Fruit fly (Drosophila melanogaster) whole organism, adult: ENCODE data around the gene CG11593.

Experiments
- CG12768 ChIP-seq: fragments of 200-800 bp; sonication (Bioruptor generic); optimal IDR thresholded peaks from 2 replicates; lab custom pipeline; 2017; ENCODE audit warnings: missing biosample characterization, missing genetic modification characterization, mild to moderate bottlenecking, moderate library complexity, missing genetic modification reagents
- CG5204 ChIP-seq: fragments of 200-800 bp; sonication (Bioruptor generic); optimal IDR thresholded peaks from 2 replicates; lab custom pipeline; 2016; ENCODE audit warnings: missing biosample characterization, missing genetic modification characterization
- Clk ChIP-seq: fragments of 200-800 bp; sonication (Bioruptor generic); optimal IDR thresholded peaks from 2 replicates; lab custom pipeline; 2017; ENCODE audit warnings: missing biosample characterization, missing genetic modification characterization
- Hr96 ChIP-seq: fragments of 200-800 bp; sonication (Bioruptor generic); optimal IDR thresholded peaks from 2 replicates; lab custom pipeline; 2016; ENCODE audit warnings: missing biosample characterization, missing genetic modification characterization
- Mnt ChIP-seq: fragments of 200-800 bp; sonication (Bioruptor generic); optimal IDR thresholded peaks from 2 replicates; lab custom pipeline; 2016; ENCODE audit warnings: missing biosample characterization, mild to moderate bottlenecking, missing genetic modification characterization
- kay ChIP-seq: fragments of 200-800 bp; sonication (Bioruptor generic); peaks from one replicate; lab custom pipeline; 2016; ENCODE audit warnings: missing biosample characterization, missing genetic modification characterization, borderline replicate concordance
- ovo ChIP-seq: fragments of 200-800 bp; sonication (Bioruptor generic); optimal IDR thresholded peaks from 2 replicates; lab custom pipeline; 2016; ENCODE audit warnings: missing biosample characterization, missing genetic modification characterization
- pad ChIP-seq: fragments of 200-800 bp; sonication (Bioruptor generic); optimal IDR thresholded peaks from 3 replicates; lab custom pipeline; 2017; ENCODE audit warnings: missing biosample characterization, missing genetic modification characterization, mild to moderate bottlenecking, moderate library complexity, missing genetic modification reagents
- toe ChIP-seq: fragments of 200-800 bp; sonication (Bioruptor generic); optimal IDR thresholded peaks from 2 replicates; lab custom pipeline; 2016; ENCODE audit warnings: missing biosample characterization, missing genetic modification characterization

- no peak for TF ChIP-seq toe (GFP tag; lab: Kevin White, UChicago)
- TF ChIP-seq Clk (GFP tag; lab: Kevin White, UChicago): no peak
- no peak for TF ChIP-seq CG12768 (GFP tag; lab: Kevin White, UChicago)
- TF ChIP-seq ovo: no peak
- no peak for TF ChIP-seq kay
- TF ChIP-seq Mnt (GFP tag; lab: Kevin White, UChicago): no peak
- TF ChIP-seq Hr96 (GFP tag; lab: Kevin White, UChicago): no peak
- no peak for TF ChIP-seq pad
- TF ChIP-seq CG5204 (GFP tag; lab: Kevin White, UChicago): no peak
Observed at dm6 chr3L:4018228-4018928, 21.9 kb downstream of the CG11593 start, which contains the start of gene FoxL1.
